Worm (Caenorhabditis elegans): ENCODE measurements around the gene pak-2.

- TF ChIP-seq fkh-10 (GFP tag; optimal IDR thresholded peaks at IDR 0.05) (no peak), skn-1 (tag; optimal IDR thresholded peaks at IDR 0.05) (no peak), jun-1 (tag; optimal IDR thresholded peaks at IDR 0.05) (no peak), mdl-1 (tag; optimal IDR thresholded peaks at IDR 0.05) (peak; percentile 23), fos-1 (tag; optimal IDR thresholded peaks at IDR 0.05) (no peak)
These were observed 36.2 kb upstream of the pak-2 start for ce11 chrV:11075209-11076027.

All from whole organism, L3 larva.